Worm (Caenorhabditis elegans) whole organism, L2 larva: Measurements from ENCODE around the gene C35D10.7.

Source experiments
- F13H6.1 ChIP-seq: sonication (generic microtip); optimal IDR thresholded peaks from 2 replicates; lab custom pipeline; 2016; ENCODE audit warnings: missing genetic modification characterization, missing compliant biosample characterization
- alr-1 ChIP-seq: fragments of 150-350 bp; optimal IDR thresholded peaks from 2 replicates; lab custom pipeline; 2014; ENCODE audit warnings: missing biosample characterization, missing genetic modification characterization
- ceh-82 ChIP-seq: fragments of 150-350 bp; optimal IDR thresholded peaks from 2 replicates; lab custom pipeline; 2014; ENCODE audit warnings: missing biosample characterization, missing genetic modification characterization
- crh-2 ChIP-seq: sonication (generic microtip); optimal IDR thresholded peaks from 2 replicates; lab custom pipeline; 2017; ENCODE audit warnings: missing biosample characterization, missing genetic modification characterization
- lin-13 ChIP-seq: fragments of 150-350 bp; optimal IDR thresholded peaks from 2 replicates; lab custom pipeline; 2014; ENCODE audit warnings: missing biosample characterization, missing genetic modification reagents, missing genetic modification characterization
- lsy-2 ChIP-seq, 2 experiments: fragments of 150-350 bp in 1 of 2; sonication (generic microtip) in 1 of 2; optimal IDR thresholded peaks; 2 replicates each; lab custom pipeline; 2014 to 2017; ENCODE audit warnings: missing biosample characterization in 2 of 2, missing genetic modification characterization in 2 of 2
- nhr-12 ChIP-seq: fragments of 150-350 bp; optimal IDR thresholded peaks from 2 replicates; lab custom pipeline; 2014; ENCODE audit warnings: missing biosample characterization, missing genetic modification characterization
- nhr-237 ChIP-seq: fragments of 150-350 bp; optimal IDR thresholded peaks from 2 replicates; lab custom pipeline; 2014; ENCODE audit warnings: missing biosample characterization, missing genetic modification characterization
- nhr-77 ChIP-seq: fragments of 150-350 bp; optimal IDR thresholded peaks from 2 replicates; lab custom pipeline; 2014; ENCODE audit warnings: missing biosample characterization, missing genetic modification characterization
- skn-1 ChIP-seq: sonication (generic microtip); optimal IDR thresholded peaks from 2 replicates; lab custom pipeline; 2017; ENCODE audit warnings: missing biosample characterization, missing genetic modification characterization
- snpc-4 ChIP-seq: fragments of 150-350 bp; optimal IDR thresholded peaks from 2 replicates; lab custom pipeline; 2014; ENCODE audit warnings: missing biosample characterization, missing genetic modification characterization
- unc-39 ChIP-seq: fragments of 150-350 bp; optimal IDR thresholded peaks from 2 replicates; lab custom pipeline; 2014; ENCODE audit warnings: missing biosample characterization, missing genetic modification characterization
- unc-62 ChIP-seq: fragments of 150-350 bp; optimal IDR thresholded peaks from 2 replicates; lab custom pipeline; 2014; ENCODE audit warnings: missing biosample characterization, missing genetic modification reagents, missing genetic modification characterization

- TF ChIP-seq unc-62 (GFP tag; lab: Kevin White, UChicago) (no peak), nhr-237 (tag; lab: Kevin White, UChicago) (no peak), snpc-4 (tag; lab: Kevin White, UChicago) (no peak), unc-39 (tag; lab: Kevin White, UChicago) (no peak), nhr-12 (tag; lab: Kevin White, UChicago) (no peak), crh-2 (tag; lab: Kevin White, UChicago) (no peak), nhr-77 (tag; lab: Kevin White, UChicago) (no peak), lsy-2 (tag; optimal IDR thresholded peaks at IDR 0.05; lab: Kevin White, UChicago) (no peak), F13H6.1 (no peak), ceh-82 (tag; lab: Kevin White, UChicago) (no peak), lin-13 (GFP tag; lab: Kevin White, UChicago) (no peak), skn-1 (tag; lab: Kevin White, UChicago) (no peak), alr-1 (no peak)
Measured at ce11 chrIII:4856109-4856508, at the start of gene C35D10.7.
